Worm (Caenorhabditis elegans) whole organism, young adult: ENCODE data around the gene cyp-44A1.

ENCODE experiments used
- F22D6.2 ChIP-seq: sonication (generic microtip); optimal IDR thresholded peaks from 2 replicates; lab custom pipeline; 2016; ENCODE audit warnings: mild to moderate bottlenecking, missing genetic modification characterization, missing compliant biosample characterization
- F33H1.4 ChIP-seq: fragments of 200-800 bp; sonication (Bioruptor generic); IDR thresholded peaks from 2 replicates; pipeline ENCODE4 v1.3.6; 2022; ENCODE audit warnings: missing genetic modification reagents, missing genetic modification characterization, missing compliant biosample characterization
- F55B11.4 ChIP-seq: sonication (generic microtip); optimal IDR thresholded peaks from 2 replicates; lab custom pipeline; 2016; ENCODE audit warnings: missing compliant biosample characterization, missing genetic modification characterization, borderline replicate concordance; ENCODE audit not compliant: insufficient read depth
- F57A8.1 ChIP-seq: fragments of 200-800 bp; sonication (Bioruptor generic); optimal IDR thresholded peaks from 2 replicates; lab custom pipeline; 2018; ENCODE audit warnings: mild to moderate bottlenecking, missing genetic modification characterization, moderate library complexity, missing compliant biosample characterization
- F57C9.4 ChIP-seq: sonication (generic microtip); optimal IDR thresholded peaks from 2 replicates; lab custom pipeline; 2017; ENCODE audit warnings: mild to moderate bottlenecking, missing genetic modification characterization, missing compliant biosample characterization
- T07F8.4 ChIP-seq: sonication (generic microtip); optimal IDR thresholded peaks from 2 replicates; lab custom pipeline; 2016; ENCODE audit warnings: mild to moderate bottlenecking, missing genetic modification characterization, moderate library complexity, missing compliant biosample characterization
- T26A5.8 ChIP-seq: sonication (generic microtip); optimal IDR thresholded peaks from 2 replicates; lab custom pipeline; 2016; ENCODE audit warnings: missing genetic modification characterization, missing compliant biosample characterization
- Y67H2A.10 ChIP-seq: fragments of 200-800 bp; sonication (Bioruptor generic); conservative IDR thresholded peaks from 2 replicates; pipeline ENCODE4 v1.3.6; 2022; ENCODE audit warnings: missing genetic modification reagents, missing genetic modification characterization, missing compliant biosample characterization
- aptf-2 ChIP-seq: fragments of 200-800 bp; sonication (Bioruptor generic); conservative IDR thresholded peaks from 2 replicates; pipeline ENCODE4 v1.3.6; 2022; ENCODE audit warnings: missing genetic modification reagents, missing genetic modification characterization, missing compliant biosample characterization
- aptf-3 ChIP-seq: fragments of 200-800 bp; sonication (Bioruptor generic); IDR thresholded peaks from 2 replicates; pipeline ENCODE4 v1.3.6; 2022; ENCODE audit warnings: missing genetic modification characterization, missing compliant biosample characterization
- ccch-3 ChIP-seq: fragments of 200-800 bp; sonication (Bioruptor generic); optimal IDR thresholded peaks from 2 replicates; lab custom pipeline; 2018; ENCODE audit warnings: mild to moderate bottlenecking, missing genetic modification characterization, missing compliant biosample characterization
- cebp-1 ChIP-seq, 2 experiments: fragments of 200-800 bp in 1 of 2; sonication (Bioruptor generic) in 1 of 2; sonication (generic microtip) in 1 of 2; IDR thresholded peaks in 1 of 2; optimal IDR thresholded peaks in 1 of 2; 2 replicates each; pipeline versions ENCODE4 v1.3.6 to Lab custom; 2017 to 2022; ENCODE audit warnings: missing compliant biosample characterization in 2 of 2, missing genetic modification characterization in 2 of 2, mild to moderate bottlenecking in 1 of 2, missing genetic modification reagents in 1 of 2, moderate library complexity in 1 of 2
- cebp-2 ChIP-seq: fragments of 200-800 bp; sonication (Bioruptor generic); IDR thresholded peaks from 2 replicates; pipeline ENCODE4 v1.3.6; 2022; ENCODE audit warnings: missing genetic modification characterization, missing compliant biosample characterization
- ceh-27 ChIP-seq: fragments of 200-800 bp; sonication (Bioruptor generic); optimal IDR thresholded peaks from 2 replicates; lab custom pipeline; 2018; ENCODE audit warnings: mild to moderate bottlenecking, missing genetic modification characterization, moderate library complexity, missing compliant biosample characterization
- ceh-58 ChIP-seq: fragments of 200-800 bp; sonication (Bioruptor generic); IDR thresholded peaks from 2 replicates; pipeline ENCODE4 v1.3.6; 2022; ENCODE audit warnings: missing genetic modification characterization, missing compliant biosample characterization
- ceh-91 ChIP-seq: fragments of 200-800 bp; sonication (Bioruptor generic); IDR thresholded peaks from 2 replicates; pipeline ENCODE4 v1.3.6; 2022; ENCODE audit warnings: missing genetic modification reagents, missing genetic modification characterization, missing compliant biosample characterization
- chd-7 ChIP-seq: sonication (generic microtip); optimal IDR thresholded peaks from 2 replicates; lab custom pipeline; 2016; ENCODE audit warnings: mild to moderate bottlenecking, missing genetic modification characterization, moderate library complexity, missing compliant biosample characterization
- efl-1 ChIP-seq: fragments of 150-350 bp; optimal IDR thresholded peaks from 2 replicates; lab custom pipeline; 2014; ENCODE audit warnings: missing biosample characterization, missing genetic modification reagents, missing genetic modification characterization
- egl-18 ChIP-seq: fragments of 200-800 bp; sonication (Bioruptor generic); IDR thresholded peaks from 2 replicates; pipeline ENCODE4 v1.3.6; 2022; ENCODE audit warnings: missing genetic modification reagents, missing genetic modification characterization, missing compliant biosample characterization
- egl-44 ChIP-seq: fragments of 200-800 bp; sonication (Bioruptor generic); IDR thresholded peaks from 2 replicates; pipeline ENCODE4 v1.3.6; 2022; ENCODE audit warnings: missing genetic modification reagents, missing genetic modification characterization, missing compliant biosample characterization
- egrh-3 ChIP-seq: fragments of 200-800 bp; sonication (Bioruptor generic); IDR thresholded peaks from 2 replicates; pipeline ENCODE4 v1.3.6; 2022; ENCODE audit warnings: missing genetic modification reagents, missing genetic modification characterization, missing compliant biosample characterization
- ets-4 ChIP-seq: fragments of 200-800 bp; sonication (Bioruptor generic); optimal IDR thresholded peaks from 2 replicates; lab custom pipeline; 2018; ENCODE audit warnings: mild to moderate bottlenecking, missing genetic modification characterization, missing compliant biosample characterization
- gei-17 ChIP-seq: fragments of 200-800 bp; sonication (Bioruptor generic); optimal IDR thresholded peaks from 2 replicates; lab custom pipeline; 2018; ENCODE audit warnings: mild to moderate bottlenecking, missing genetic modification characterization, missing compliant biosample characterization
- hrde-1 ChIP-seq: sonication (generic microtip); optimal IDR thresholded peaks from 2 replicates; lab custom pipeline; 2016; ENCODE audit warnings: missing genetic modification characterization, mild to moderate bottlenecking, missing compliant biosample characterization, moderate library complexity, missing genotype, missing genetic modification reagents, borderline replicate concordance
- lag-1 ChIP-seq: fragments of 200-800 bp; sonication (Bioruptor generic); IDR thresholded peaks from 2 replicates; pipeline ENCODE4 v1.3.6; 2022; ENCODE audit warnings: missing genetic modification reagents, missing genetic modification characterization, missing compliant biosample characterization
- let-526 ChIP-seq: fragments of 200-800 bp; sonication (Bioruptor generic); IDR thresholded peaks from 2 replicates; pipeline ENCODE4 v1.3.6; 2022; ENCODE audit warnings: missing genetic modification reagents, missing genetic modification characterization, missing compliant biosample characterization
- lin-40 ChIP-seq: sonication (generic microtip); optimal IDR thresholded peaks from 2 replicates; lab custom pipeline; 2016; ENCODE audit warnings: missing genetic modification characterization, mild to moderate bottlenecking, missing compliant biosample characterization, missing genotype, missing genetic modification reagents
- lin-54 ChIP-seq: fragments of 200-800 bp; sonication (Bioruptor generic); optimal IDR thresholded peaks from 2 replicates; lab custom pipeline; 2018; ENCODE audit warnings: mild to moderate bottlenecking, missing genetic modification characterization, missing compliant biosample characterization
- lir-1 ChIP-seq: fragments of 200-800 bp; sonication (Bioruptor generic); conservative IDR thresholded peaks from 2 replicates; pipeline ENCODE4 v1.3.6; 2022; ENCODE audit warnings: missing genetic modification reagents, missing genetic modification characterization, missing compliant biosample characterization
- lsl-1 ChIP-seq: fragments of 200-800 bp; sonication (Bioruptor generic); optimal IDR thresholded peaks from 2 replicates; lab custom pipeline; 2018; ENCODE audit warnings: mild to moderate bottlenecking, missing genetic modification characterization, moderate library complexity, missing compliant biosample characterization
- madf-10 ChIP-seq: sonication (generic microtip); optimal IDR thresholded peaks from 2 replicates; lab custom pipeline; 2016; ENCODE audit warnings: mild to moderate bottlenecking, missing genetic modification characterization, missing compliant biosample characterization
- mxl-1 ChIP-seq: sonication (generic microtip); optimal IDR thresholded peaks from 2 replicates; lab custom pipeline; 2016; ENCODE audit warnings: missing genetic modification characterization, missing compliant biosample characterization
- nfya-1 ChIP-seq: sonication (generic microtip); optimal IDR thresholded peaks from 2 replicates; lab custom pipeline; 2017; ENCODE audit warnings: antibody characterized with exemption, missing compliant biosample characterization, missing genetic modification characterization, borderline replicate concordance; ENCODE audit not compliant: insufficient read depth
- nhr-120 ChIP-seq: fragments of 200-800 bp; sonication (Bioruptor generic); IDR thresholded peaks from 2 replicates; pipeline ENCODE4 v1.3.6; 2022; ENCODE audit warnings: missing genetic modification characterization, missing compliant biosample characterization
- nhr-90 ChIP-seq: sonication (generic microtip); optimal IDR thresholded peaks from 2 replicates; lab custom pipeline; 2016; ENCODE audit warnings: missing genotype, mild to moderate bottlenecking, missing genetic modification characterization, missing compliant biosample characterization
- rcor-1 ChIP-seq: fragments of 200-800 bp; sonication (Bioruptor generic); IDR thresholded peaks from 2 replicates; pipeline ENCODE4 v1.3.6; 2022; ENCODE audit warnings: missing genetic modification reagents, missing genetic modification characterization, missing compliant biosample characterization
- repo-1 ChIP-seq: sonication (generic microtip); optimal IDR thresholded peaks from 2 replicates; lab custom pipeline; 2017; ENCODE audit warnings: mild to moderate bottlenecking, missing genetic modification characterization, missing compliant biosample characterization
- rpc-1 ChIP-seq, 2 experiments: fragments of 150-350 bp in 1 of 2; sonication (generic microtip) in 1 of 2; optimal IDR thresholded peaks; 2 replicates each; lab custom pipeline; 2014 to 2018; ENCODE audit warnings: missing biosample characterization in 1 of 2, missing genetic modification characterization in 1 of 2, missing genetic modification reagents in 1 of 2, missing genotype in 1 of 2
- sdz-38 ChIP-seq: sonication (generic microtip); optimal IDR thresholded peaks from 2 replicates; lab custom pipeline; 2016; ENCODE audit warnings: missing genotype, missing genetic modification characterization, missing compliant biosample characterization
- somi-1 ChIP-seq: fragments of 200-800 bp; sonication (Bioruptor generic); optimal IDR thresholded peaks from 2 replicates; lab custom pipeline; 2018; ENCODE audit warnings: mild to moderate bottlenecking, missing genetic modification characterization, missing compliant biosample characterization
- tbx-9 ChIP-seq: sonication (generic microtip); optimal IDR thresholded peaks from 2 replicates; lab custom pipeline; 2016; ENCODE audit warnings: borderline replicate concordance, missing genetic modification characterization, inconsistent platforms, missing compliant biosample characterization
- ztf-22 ChIP-seq: fragments of 200-800 bp; sonication (Bioruptor generic); optimal IDR thresholded peaks from 2 replicates; lab custom pipeline; 2018; ENCODE audit warnings: mild to moderate bottlenecking, missing genetic modification characterization, moderate library complexity, missing compliant biosample characterization
- ztf-25 ChIP-seq: fragments of 200-800 bp; sonication (Bioruptor generic); IDR thresholded peaks from 2 replicates; pipeline ENCODE4 v1.3.6; 2022; ENCODE audit warnings: missing genetic modification reagents, missing genetic modification characterization, missing compliant biosample characterization

cyp-44A1 gene

ce11 chrII:5473946-5474423 lies 29.9 kb upstream of the cyp-44A1 start, which contains the start of gene mrps-16 (continued):
- TF ChIP-seq lir-1 (GFP tag; lab: Robert Waterston, UW): no peak
- TF ChIP-seq repo-1 (tag; lab: Kevin White, UChicago): no peak
- TF ChIP-seq let-526 (GFP tag; lab: Robert Waterston, UW): no peak
- no peak for TF ChIP-seq F57C9.4
- no peak for TF ChIP-seq nfya-1 (tag; lab: Kevin White, UChicago)
- no peak for TF ChIP-seq tbx-9 (tag; lab: Kevin White, UChicago)
- TF ChIP-seq nhr-120: no peak
- TF ChIP-seq F22D6.2 (tag; lab: Kevin White, UChicago): no peak
- TF ChIP-seq egrh-3 (GFP tag; lab: Robert Waterston, UW): no peak
- no peak for TF ChIP-seq egl-18
- no peak for TF ChIP-seq ztf-22 (GFP tag; lab: Kevin White, UChicago)
- TF ChIP-seq lag-1: no peak
- no peak for TF ChIP-seq ceh-58 (GFP tag; lab: Robert Waterston, UW)
- TF ChIP-seq ztf-25: no peak
- no peak for TF ChIP-seq aptf-2
- no peak for TF ChIP-seq madf-10 (tag; lab: Kevin White, UChicago)

- TF ChIP-seq ceh-91 (GFP tag; lab: Robert Waterston, UW): no peak
- TF ChIP-seq mxl-1 (tag; lab: Kevin White, UChicago): no peak
- no peak for TF ChIP-seq rpc-1 (optimal IDR thresholded peaks at IDR 0.05; lab: Kevin White, UChicago)
- TF ChIP-seq rpc-1 (tag; optimal IDR thresholded peaks at IDR 0.05; lab: Kevin White, UChicago): no peak
Observed at ce11 chrII:5474946-5475345, 28.9 kb upstream of the cyp-44A1 start, which contains the start of gene ilcr-2. TSS of gene ilcr-2 (plus strand) at chrII:5475246.

- no peak for TF ChIP-seq F33H1.4 (GFP tag; lab: Robert Waterston, UW)
- TF ChIP-seq nfya-1 (tag; lab: Kevin White, UChicago): no peak
- no peak for TF ChIP-seq mxl-1 (tag; lab: Kevin White, UChicago)
- TF ChIP-seq lsl-1: no peak
- no peak for TF ChIP-seq lin-54
- no peak for TF ChIP-seq hrde-1
- no peak for TF ChIP-seq rcor-1 (GFP tag; lab: Robert Waterston, UW)
- no peak for TF ChIP-seq ceh-27
- no peak for TF ChIP-seq cebp-2
- TF ChIP-seq egrh-3 (GFP tag; lab: Robert Waterston, UW): no peak
- TF ChIP-seq F55B11.4 (tag; lab: Kevin White, UChicago): no peak
- no peak for TF ChIP-seq nhr-90
- no peak for TF ChIP-seq T07F8.4
- TF ChIP-seq F57A8.1: no peak
- TF ChIP-seq sdz-38 (tag; lab: Kevin White, UChicago): no peak
- no peak for TF ChIP-seq ccch-3 (GFP tag; lab: Kevin White, UChicago)
- TF ChIP-seq chd-7 (tag; lab: Kevin White, UChicago): no peak
- no peak for TF ChIP-seq gei-17 (GFP tag; lab: Kevin White, UChicago)
Observed at ce11 chrII:5478318-5478717, 25.5 kb upstream of the cyp-44A1 start, which contains the start of gene F56D1.1. TSS of gene F56D1.1 (plus strand) at chrII:5478618.

- TF ChIP-seq sdz-38 (tag; lab: Kevin White, UChicago): no peak
- TF ChIP-seq hrde-1: no peak
- no peak for TF ChIP-seq T26A5.8 (tag; lab: Kevin White, UChicago)
- no peak for TF ChIP-seq ets-4
- no peak for TF ChIP-seq nhr-90
- TF ChIP-seq lin-40: no peak
- TF ChIP-seq egl-44 (GFP tag; lab: Robert Waterston, UW): no peak
- TF ChIP-seq cebp-1 (GFP tag; IDR thresholded peaks at IDR 0.05; lab: Robert Waterston, UW): no peak
- no peak for TF ChIP-seq cebp-1 (tag; optimal IDR thresholded peaks at IDR 0.05; lab: Kevin White, UChicago)
- no peak for TF ChIP-seq efl-1
- TF ChIP-seq Y67H2A.10 (GFP tag; lab: Robert Waterston, UW): no peak
- no peak for TF ChIP-seq aptf-3 (GFP tag; lab: Robert Waterston, UW)
- TF ChIP-seq aptf-2: no peak
- no peak for TF ChIP-seq somi-1
Observed at ce11 chrII:5481982-5482381, 21.9 kb upstream of the cyp-44A1 start, which contains the start of gene cal-8. TSS of gene cal-8 (minus strand) at chrII:5482041.
